Worm (Caenorhabditis elegans) whole organism, L2 larva: ENCODE results near the gene pat-9.

Experiments used
- aly-2 ChIP-seq: fragments of 150-350 bp; optimal IDR thresholded peaks from 2 replicates; lab custom pipeline; 2014; ENCODE audit warnings: missing biosample characterization, missing genetic modification characterization
- egl-27 ChIP-seq: sonication (generic microtip); optimal IDR thresholded peaks from 3 replicates; lab custom pipeline; 2017; ENCODE audit warnings: missing biosample characterization, missing genetic modification reagents, missing genetic modification characterization
- lin-13 ChIP-seq: fragments of 150-350 bp; optimal IDR thresholded peaks from 2 replicates; lab custom pipeline; 2014; ENCODE audit warnings: missing biosample characterization, missing genetic modification reagents, missing genetic modification characterization
- nhr-11 ChIP-seq: fragments of 150-350 bp; optimal IDR thresholded peaks from 2 replicates; lab custom pipeline; 2014; ENCODE audit warnings: missing biosample characterization, missing genetic modification characterization
- nhr-12 ChIP-seq: fragments of 150-350 bp; optimal IDR thresholded peaks from 2 replicates; lab custom pipeline; 2014; ENCODE audit warnings: missing biosample characterization, missing genetic modification characterization
- nhr-237 ChIP-seq: fragments of 150-350 bp; optimal IDR thresholded peaks from 2 replicates; lab custom pipeline; 2014; ENCODE audit warnings: missing biosample characterization, missing genetic modification characterization
- skn-1 ChIP-seq: sonication (generic microtip); optimal IDR thresholded peaks from 2 replicates; lab custom pipeline; 2017; ENCODE audit warnings: missing biosample characterization, missing genetic modification characterization
- ztf-11 ChIP-seq: sonication (generic microtip); optimal IDR thresholded peaks from 2 replicates; lab custom pipeline; 2017; ENCODE audit warnings: missing biosample characterization, missing genetic modification characterization
- ztf-4 ChIP-seq: fragments of 150-350 bp; optimal IDR thresholded peaks from 2 replicates; lab custom pipeline; 2014; ENCODE audit warnings: missing biosample characterization, missing genetic modification characterization

ce11 chrX:16588102-16588501 lies 51.4 kb downstream of the pat-9 start:
- TF ChIP-seq ztf-4 (tag; lab: Kevin White, UChicago): no peak
- TF ChIP-seq lin-13 (GFP tag; lab: Kevin White, UChicago): no peak
- TF ChIP-seq nhr-12 (tag; lab: Kevin White, UChicago): no peak
- no peak for TF ChIP-seq nhr-237 (tag; lab: Kevin White, UChicago)
- no peak for TF ChIP-seq aly-2 (tag; lab: Kevin White, UChicago)
- TF ChIP-seq nhr-11 (tag; lab: Kevin White, UChicago): no peak
- no peak for TF ChIP-seq skn-1
- no peak for TF ChIP-seq ztf-11 (tag; lab: Kevin White, UChicago)
- no peak for TF ChIP-seq egl-27 (tag; lab: Kevin White, UChicago)
